Fruit fly (Drosophila melanogaster) whole organism, larva: ENCODE results near the gene CG13026.

Source experiments
- noc ChIP-seq: fragments of 200-800 bp; sonication (Bioruptor generic); optimal IDR thresholded peaks from 3 replicates; lab custom pipeline; 2019; ENCODE audit warnings: missing biosample characterization, mild to moderate bottlenecking, missing genetic modification characterization, moderate library complexity

CG13026 gene

DNA sequence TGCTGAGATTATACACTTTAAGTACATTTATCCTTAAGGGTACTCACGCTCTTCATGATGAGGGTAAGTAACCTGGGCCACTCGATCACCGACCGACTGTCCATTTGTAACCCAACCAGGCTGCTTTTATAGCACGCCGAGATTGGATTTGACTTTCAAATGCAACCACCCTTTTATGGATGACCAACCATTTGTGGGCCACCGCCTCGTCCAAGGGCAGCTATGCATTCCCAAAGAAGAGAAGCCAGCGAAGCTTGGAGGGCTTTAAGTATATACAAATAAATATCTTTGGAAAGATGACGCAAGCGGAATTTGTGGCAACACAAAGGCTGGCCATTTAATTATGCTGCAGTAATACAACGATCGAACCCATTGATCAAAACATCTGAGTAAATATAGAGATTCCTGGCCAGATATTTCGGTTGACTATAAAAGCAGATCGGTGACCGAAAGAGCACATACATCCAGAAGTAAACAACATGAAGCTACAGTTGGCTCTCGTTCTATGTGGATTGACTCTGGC lies at the start of gene CG13026, which contains the start of gene PGRP-SB2:
Gene CG13026 (minus strand): TSS at position 101 of the 523 bp plus-strand sequence.
Gene PGRP-SB2 (plus strand): TSS at position 473 of the 523 bp plus-strand sequence.
- TF ChIP-seq noc: no peak

- TF ChIP-seq noc: no peak
These were observed 47.0 kb upstream of the CG13026 start for dm6 chr3L:16772755-16773523.

- TF ChIP-seq noc: no peak
These were observed 43.9 kb upstream of the CG13026 start for dm6 chr3L:16769866-16770265.

DNA sequence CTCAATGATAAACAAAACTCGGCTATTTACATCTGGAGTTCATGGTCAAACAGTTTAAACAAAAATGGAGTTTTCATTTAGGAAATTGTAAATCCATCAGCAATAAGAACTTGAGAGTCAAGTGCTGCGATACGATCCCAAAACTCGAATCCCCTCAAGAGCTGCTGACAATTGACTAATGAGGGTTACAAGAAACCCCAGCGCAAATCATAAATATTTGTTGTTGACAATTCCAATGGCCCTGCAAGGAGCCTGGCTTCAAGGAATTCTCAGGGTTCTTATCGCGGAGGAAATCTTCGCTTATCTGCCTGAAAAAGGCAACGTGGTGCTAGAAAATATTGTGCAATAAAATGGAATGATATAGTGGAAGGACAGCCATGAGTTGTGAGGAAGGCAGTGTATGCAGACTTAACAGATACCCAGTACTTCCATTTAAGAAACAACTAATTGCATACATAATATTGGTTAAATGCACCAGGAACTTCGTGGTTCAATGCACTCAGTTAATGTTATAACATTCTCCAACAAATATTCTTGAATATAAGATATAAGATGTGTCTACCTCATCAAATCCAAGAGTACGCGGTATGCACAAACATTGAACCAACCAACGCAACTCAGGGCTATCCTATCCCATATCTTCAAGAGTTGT lies 42.2 kb upstream of the CG13026 start:
- no peak for TF ChIP-seq noc

- TF ChIP-seq noc: no peak
These were observed 40.9 kb upstream of the CG13026 start for dm6 chr3L:16766901-16767300.

- TF ChIP-seq noc: peak; percentile 7
These were observed 40.0 kb upstream of the CG13026 start, which contains the start of gene Nrt for dm6 chr3L:16765647-16766628. TSS of gene Nrt (plus strand) at chr3L:16766072.

dm6 chr3L:16762203-16762997 lies 36.4 kb upstream of the CG13026 start:
- no peak for TF ChIP-seq noc

DNA sequence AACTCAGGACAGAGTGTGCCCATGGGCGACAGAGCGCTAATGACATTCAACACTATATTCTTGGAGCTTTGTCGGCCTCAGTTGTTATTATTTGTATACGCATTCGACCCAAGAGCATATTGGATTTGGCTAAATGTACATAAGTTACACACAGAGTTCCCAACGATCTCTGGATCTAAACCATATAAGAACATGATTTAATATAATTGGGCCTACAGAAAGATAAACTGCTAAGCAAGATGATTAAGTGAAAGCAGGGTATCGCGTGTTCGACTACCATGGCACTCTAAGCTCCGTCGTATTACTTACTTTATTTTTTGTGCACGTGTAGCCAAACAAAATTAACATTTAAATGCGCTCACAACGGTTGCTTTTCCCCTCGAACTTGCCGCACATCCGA lies 34.3 kb upstream of the CG13026 start:
- TF ChIP-seq noc: no peak

DNA sequence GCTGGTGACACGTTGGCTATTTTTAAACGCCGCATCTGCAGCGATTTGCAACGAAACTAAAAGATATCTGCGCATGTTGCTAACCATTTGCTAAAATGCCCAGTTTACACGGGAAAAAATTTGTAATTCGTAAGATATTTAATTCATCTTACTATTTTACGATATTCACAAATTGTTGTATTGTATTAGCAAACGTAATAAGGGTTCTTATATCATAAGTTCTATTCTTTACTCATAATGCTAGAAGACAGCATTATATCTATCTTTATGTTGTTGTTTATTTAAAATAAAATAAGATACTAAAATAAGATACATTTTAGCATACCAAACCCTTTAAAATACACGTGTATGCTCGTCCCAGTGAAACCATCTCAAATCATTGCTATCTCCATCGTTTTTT lies 33.5 kb upstream of the CG13026 start:
- TF ChIP-seq noc: no peak

DNA sequence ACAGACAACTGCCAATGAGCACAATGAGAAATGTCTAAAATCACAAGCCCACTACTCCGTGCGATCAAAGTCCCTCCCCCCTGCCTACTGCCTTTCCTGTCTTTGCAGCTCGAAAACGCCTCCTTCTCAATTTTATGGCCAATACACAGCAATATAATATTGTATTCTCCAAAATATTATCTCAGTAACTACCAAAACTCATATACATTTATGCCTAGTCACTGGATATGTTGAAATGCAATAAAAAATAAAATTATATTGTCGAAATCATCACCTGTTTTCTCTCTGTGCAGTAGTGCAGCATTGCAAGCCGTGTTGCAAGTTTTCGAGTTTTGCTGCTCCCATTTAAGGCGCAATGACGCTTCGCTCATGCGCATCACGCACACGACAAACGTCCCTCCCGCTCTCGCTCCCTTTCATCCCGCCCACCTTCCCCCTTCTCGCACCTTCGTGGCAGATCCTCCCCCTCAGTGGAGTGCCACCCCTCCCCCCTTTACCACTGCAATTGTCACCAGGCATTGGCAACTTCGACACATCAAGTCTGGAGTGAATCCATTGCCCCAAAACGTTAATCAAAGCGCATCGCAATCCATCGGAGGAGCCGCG lies 32.6 kb upstream of the CG13026 start:
- no peak for TF ChIP-seq noc

dm6 chr3L:16755189-16755588 lies 29.2 kb upstream of the CG13026 start, which contains the start of gene CG42852:
TSS of gene CG42852 (plus strand) at chr3L:16755489.
- no peak for TF ChIP-seq noc

dm6 chr3L:16752402-16753096 lies 26.6 kb upstream of the CG13026 start:
- no peak for TF ChIP-seq noc

- no peak for TF ChIP-seq noc
These were observed 25.6 kb upstream of the CG13026 start for dm6 chr3L:16751487-16752054.

dm6 chr3L:16750750-16751149 lies 24.8 kb upstream of the CG13026 start:
- no peak for TF ChIP-seq noc
